Worm (Caenorhabditis elegans) whole organism, late embryonic: ENCODE data around the gene mel-28.

Experiments used
- F13H6.1 ChIP-seq: sonication (generic microtip); optimal IDR thresholded peaks from 2 replicates; lab custom pipeline; 2016; ENCODE audit warnings: missing genetic modification characterization, missing compliant biosample characterization
- ama-1 ChIP-seq: fragments of 150-350 bp; optimal IDR thresholded peaks from 2 replicates; lab custom pipeline; 2014
- ceh-14 ChIP-seq: sonication (generic microtip); optimal IDR thresholded peaks from 2 replicates; lab custom pipeline; 2016; ENCODE audit warnings: missing genotype, missing genetic modification characterization, missing compliant biosample characterization
- ceh-31 ChIP-seq: sonication (generic microtip); optimal IDR thresholded peaks from 2 replicates; lab custom pipeline; 2016; ENCODE audit warnings: missing genetic modification characterization, missing compliant biosample characterization
- elt-2 ChIP-seq: sonication (generic microtip); optimal IDR thresholded peaks from 2 replicates; lab custom pipeline; 2016; ENCODE audit warnings: missing genetic modification reagents, missing genetic modification characterization, missing compliant biosample characterization
- elt-4 ChIP-seq: sonication (generic microtip); optimal IDR thresholded peaks from 2 replicates; lab custom pipeline; 2016; ENCODE audit warnings: missing genetic modification characterization, missing compliant biosample characterization
- fkh-10 ChIP-seq: fragments of 150-350 bp; optimal IDR thresholded peaks from 2 replicates; lab custom pipeline; 2014; ENCODE audit warnings: missing biosample characterization, missing genetic modification reagents, missing genetic modification characterization
- odd-2 ChIP-seq: sonication (generic microtip); optimal IDR thresholded peaks from 2 replicates; lab custom pipeline; 2017; ENCODE audit warnings: antibody characterized with exemption, mild to moderate bottlenecking, missing genetic modification characterization, missing compliant biosample characterization
- pat-9 ChIP-seq: fragments of 200-800 bp; sonication (Bioruptor generic); optimal IDR thresholded peaks from 2 replicates; lab custom pipeline; 2018; ENCODE audit warnings: mild to moderate bottlenecking, missing genetic modification characterization, moderate library complexity, missing compliant biosample characterization
- ttx-3 ChIP-seq: sonication (generic microtip); optimal IDR thresholded peaks from 2 replicates; lab custom pipeline; 2016; ENCODE audit warnings: missing genetic modification reagents, missing genetic modification characterization, missing compliant biosample characterization
- unc-42 ChIP-seq: sonication (generic microtip); optimal IDR thresholded peaks from 2 replicates; lab custom pipeline; 2016; ENCODE audit warnings: missing genotype, missing genetic modification characterization, missing compliant biosample characterization
- unc-55 ChIP-seq: sonication (generic microtip); optimal IDR thresholded peaks from 2 replicates; lab custom pipeline; 2017; ENCODE audit warnings: missing biosample characterization, missing genetic modification reagents, missing genetic modification characterization
- zip-5 ChIP-seq: sonication (generic microtip); optimal IDR thresholded peaks from 2 replicates; lab custom pipeline; 2016; ENCODE audit warnings: missing genetic modification characterization, missing compliant biosample characterization

ce11 chrIII:4837429-4837828 is 51.5 kb downstream of the mel-28 start, which contains the start of the genes acbp-7 and F26A1.19:
- TF ChIP-seq fkh-10 (GFP tag; lab: Kevin White, UChicago), result no peak
- no peak for TF ChIP-seq odd-2 (tag; lab: Kevin White, UChicago)
- TF ChIP-seq zip-5, result no peak
- no peak for TF ChIP-seq elt-4 (tag; lab: Kevin White, UChicago)
- no peak for TF ChIP-seq unc-42
- TF ChIP-seq ttx-3 (tag; lab: Kevin White, UChicago), result no peak
- TF ChIP-seq elt-2, result no peak
- TF ChIP-seq ama-1, result no peak
- TF ChIP-seq ceh-31 (tag; lab: Kevin White, UChicago), result no peak
- no peak for TF ChIP-seq unc-55 (GFP tag; lab: Kevin White, UChicago)
- TF ChIP-seq pat-9 (tag; lab: Kevin White, UChicago), result no peak
- TF ChIP-seq F13H6.1, result no peak
- no peak for TF ChIP-seq ceh-14 (tag; lab: Kevin White, UChicago)
